Worm (Caenorhabditis elegans) whole organism, young adult: ENCODE results near the gene nprt-1.

Experiments
- B0336.3 ChIP-seq: fragments of 200-800 bp; sonication (Bioruptor generic); IDR thresholded peaks from 2 replicates; pipeline ENCODE4 v1.3.6; 2022; ENCODE audit warnings: missing genetic modification characterization, missing compliant biosample characterization
- C06A6.2 ChIP-seq: fragments of 200-800 bp; sonication (Bioruptor generic); conservative IDR thresholded peaks from 2 replicates; pipeline ENCODE4 v1.3.6; 2022; ENCODE audit warnings: missing genetic modification characterization, missing compliant biosample characterization
- C17E4.6 ChIP-seq: fragments of 200-800 bp; sonication (Bioruptor generic); IDR thresholded peaks from 2 replicates; pipeline ENCODE4 v1.3.6; 2022; ENCODE audit warnings: missing genetic modification reagents, missing genetic modification characterization, missing compliant biosample characterization
- F10E7.11 ChIP-seq: sonication (generic microtip); optimal IDR thresholded peaks from 2 replicates; lab custom pipeline; 2017; ENCODE audit warnings: mild to moderate bottlenecking, missing genetic modification characterization, moderate library complexity, missing compliant biosample characterization
- F37B4.10 ChIP-seq: fragments of 200-800 bp; sonication (Bioruptor generic); IDR thresholded peaks from 2 replicates; pipeline ENCODE4 v1.3.6; 2022; ENCODE audit warnings: missing genetic modification characterization, missing compliant biosample characterization
- F39B2.1 ChIP-seq: fragments of 200-800 bp; sonication (Bioruptor generic); IDR thresholded peaks from 2 replicates; pipeline ENCODE4 v1.3.6; 2022; ENCODE audit warnings: missing genetic modification reagents, missing genetic modification characterization, missing compliant biosample characterization
- F57A8.1 ChIP-seq: fragments of 200-800 bp; sonication (Bioruptor generic); optimal IDR thresholded peaks from 2 replicates; lab custom pipeline; 2018; ENCODE audit warnings: mild to moderate bottlenecking, missing genetic modification characterization, moderate library complexity, missing compliant biosample characterization
- F57C9.4 ChIP-seq: sonication (generic microtip); optimal IDR thresholded peaks from 2 replicates; lab custom pipeline; 2017; ENCODE audit warnings: mild to moderate bottlenecking, missing genetic modification characterization, missing compliant biosample characterization
- K11D2.4 ChIP-seq: fragments of 200-800 bp; sonication (Bioruptor generic); IDR thresholded peaks from 2 replicates; pipeline ENCODE4 v1.3.6; 2022; ENCODE audit warnings: missing genetic modification reagents, missing genetic modification characterization, missing compliant biosample characterization
- K12H6.12 ChIP-seq: fragments of 200-800 bp; sonication (Bioruptor generic); optimal IDR thresholded peaks from 2 replicates; lab custom pipeline; 2018; ENCODE audit warnings: mild to moderate bottlenecking, missing genetic modification characterization, missing compliant biosample characterization
- T07F8.4 ChIP-seq: sonication (generic microtip); optimal IDR thresholded peaks from 2 replicates; lab custom pipeline; 2016; ENCODE audit warnings: mild to moderate bottlenecking, missing genetic modification characterization, moderate library complexity, missing compliant biosample characterization
- Y53G8AR.9 ChIP-seq: fragments of 200-800 bp; sonication (Bioruptor generic); conservative IDR thresholded peaks from 2 replicates; pipeline ENCODE4 v1.3.6; 2022; ENCODE audit warnings: missing genetic modification reagents, missing genetic modification characterization, missing compliant biosample characterization
- Y67H2A.10 ChIP-seq: fragments of 200-800 bp; sonication (Bioruptor generic); conservative IDR thresholded peaks from 2 replicates; pipeline ENCODE4 v1.3.6; 2022; ENCODE audit warnings: missing genetic modification reagents, missing genetic modification characterization, missing compliant biosample characterization
- akir-1 ChIP-seq: fragments of 200-800 bp; sonication (Bioruptor generic); optimal IDR thresholded peaks from 2 replicates; lab custom pipeline; 2018; ENCODE audit warnings: mild to moderate bottlenecking, missing genetic modification characterization, moderate library complexity, missing compliant biosample characterization
- attf-6 ChIP-seq: fragments of 200-800 bp; sonication (Bioruptor generic); IDR thresholded peaks from 2 replicates; pipeline ENCODE4 v1.3.6; 2022; ENCODE audit warnings: missing genetic modification reagents, missing genetic modification characterization, missing compliant biosample characterization
- bed-1 ChIP-seq: fragments of 200-800 bp; sonication (Bioruptor generic); IDR thresholded peaks from 2 replicates; pipeline ENCODE4 v1.3.6; 2022; ENCODE audit warnings: missing genetic modification reagents, missing genetic modification characterization, missing compliant biosample characterization
- bed-2 ChIP-seq: fragments of 200-800 bp; sonication (Bioruptor generic); IDR thresholded peaks from 2 replicates; pipeline ENCODE4 v1.3.6; 2022; ENCODE audit warnings: missing genetic modification reagents, missing genetic modification characterization, missing compliant biosample characterization
- cebp-2 ChIP-seq: fragments of 200-800 bp; sonication (Bioruptor generic); IDR thresholded peaks from 2 replicates; pipeline ENCODE4 v1.3.6; 2022; ENCODE audit warnings: missing genetic modification characterization, missing compliant biosample characterization
- ceh-100 ChIP-seq: fragments of 200-800 bp; sonication (Bioruptor generic); IDR thresholded peaks from 2 replicates; pipeline ENCODE4 v1.3.6; 2022; ENCODE audit warnings: missing genetic modification reagents, missing genetic modification characterization, missing compliant biosample characterization
- ceh-40 ChIP-seq: fragments of 200-800 bp; sonication (Bioruptor generic); IDR thresholded peaks from 2 replicates; pipeline ENCODE4 v1.3.6; 2022; ENCODE audit warnings: missing genetic modification characterization, missing compliant biosample characterization
- ceh-79 ChIP-seq: sonication (generic microtip); optimal IDR thresholded peaks from 2 replicates; lab custom pipeline; 2017; ENCODE audit warnings: mild to moderate bottlenecking, missing genetic modification characterization, missing compliant biosample characterization
- chd-7 ChIP-seq: sonication (generic microtip); optimal IDR thresholded peaks from 2 replicates; lab custom pipeline; 2016; ENCODE audit warnings: mild to moderate bottlenecking, missing genetic modification characterization, moderate library complexity, missing compliant biosample characterization
- die-1 ChIP-seq: sonication (generic microtip); optimal IDR thresholded peaks from 2 replicates; lab custom pipeline; 2016; ENCODE audit warnings: missing genotype, mild to moderate bottlenecking, missing genetic modification characterization, missing compliant biosample characterization
- dpff-1 ChIP-seq: sonication (generic microtip); optimal IDR thresholded peaks from 2 replicates; lab custom pipeline; 2017; ENCODE audit warnings: mild to moderate bottlenecking, missing genetic modification characterization, missing compliant biosample characterization
- efl-1 ChIP-seq: fragments of 150-350 bp; optimal IDR thresholded peaks from 2 replicates; lab custom pipeline; 2014; ENCODE audit warnings: missing biosample characterization, missing genetic modification reagents, missing genetic modification characterization
- egl-18 ChIP-seq: fragments of 200-800 bp; sonication (Bioruptor generic); IDR thresholded peaks from 2 replicates; pipeline ENCODE4 v1.3.6; 2022; ENCODE audit warnings: missing genetic modification reagents, missing genetic modification characterization, missing compliant biosample characterization
- egrh-3 ChIP-seq: fragments of 200-800 bp; sonication (Bioruptor generic); IDR thresholded peaks from 2 replicates; pipeline ENCODE4 v1.3.6; 2022; ENCODE audit warnings: missing genetic modification reagents, missing genetic modification characterization, missing compliant biosample characterization
- him-1 ChIP-seq: sonication (generic microtip); optimal IDR thresholded peaks from 2 replicates; lab custom pipeline; 2016; ENCODE audit warnings: missing genotype, missing genetic modification reagents, missing genetic modification characterization, missing compliant biosample characterization
- hmg-1.2 ChIP-seq: fragments of 200-800 bp; sonication (Bioruptor generic); IDR thresholded peaks from 2 replicates; pipeline ENCODE4 v1.3.6; 2022; ENCODE audit warnings: missing genetic modification reagents, missing genetic modification characterization, missing compliant biosample characterization
- lin-26 ChIP-seq: fragments of 200-800 bp; sonication (Bioruptor generic); IDR thresholded peaks from 2 replicates; pipeline ENCODE4 v1.3.6; 2022; ENCODE audit warnings: missing genetic modification reagents, missing genetic modification characterization, missing compliant biosample characterization
- lin-54 ChIP-seq: fragments of 200-800 bp; sonication (Bioruptor generic); optimal IDR thresholded peaks from 2 replicates; lab custom pipeline; 2018; ENCODE audit warnings: mild to moderate bottlenecking, missing genetic modification characterization, missing compliant biosample characterization
- lir-1 ChIP-seq: fragments of 200-800 bp; sonication (Bioruptor generic); conservative IDR thresholded peaks from 2 replicates; pipeline ENCODE4 v1.3.6; 2022; ENCODE audit warnings: missing genetic modification reagents, missing genetic modification characterization, missing compliant biosample characterization
- lsl-1 ChIP-seq: fragments of 200-800 bp; sonication (Bioruptor generic); optimal IDR thresholded peaks from 2 replicates; lab custom pipeline; 2018; ENCODE audit warnings: mild to moderate bottlenecking, missing genetic modification characterization, moderate library complexity, missing compliant biosample characterization
- mxl-1 ChIP-seq: sonication (generic microtip); optimal IDR thresholded peaks from 2 replicates; lab custom pipeline; 2016; ENCODE audit warnings: missing genetic modification characterization, missing compliant biosample characterization
- nfya-2 ChIP-seq: fragments of 200-800 bp; sonication (Bioruptor generic); IDR thresholded peaks from 2 replicates; pipeline ENCODE4 v1.3.6; 2022; ENCODE audit warnings: missing genetic modification reagents, missing genetic modification characterization, missing compliant biosample characterization
- nhr-120 ChIP-seq: fragments of 200-800 bp; sonication (Bioruptor generic); IDR thresholded peaks from 2 replicates; pipeline ENCODE4 v1.3.6; 2022; ENCODE audit warnings: missing genetic modification characterization, missing compliant biosample characterization
- nhr-179 ChIP-seq: sonication (generic microtip); optimal IDR thresholded peaks from 2 replicates; lab custom pipeline; 2016; ENCODE audit warnings: mild to moderate bottlenecking, missing genetic modification characterization, missing compliant biosample characterization
- nhr-80 ChIP-seq: sonication (generic microtip); optimal IDR thresholded peaks from 2 replicates; lab custom pipeline; 2016; ENCODE audit warnings: missing genetic modification characterization, missing compliant biosample characterization
- rec-8 ChIP-seq, 2 experiments: sonication (generic microtip); optimal IDR thresholded peaks; 2 replicates each; lab custom pipeline; 2016; ENCODE audit warnings: mild to moderate bottlenecking in 2 of 2, missing genetic modification characterization in 2 of 2, missing genetic modification reagents in 2 of 2, missing genotype in 2 of 2, missing biosample characterization in 1 of 2, missing compliant biosample characterization in 1 of 2, moderate library complexity in 1 of 2
- sdz-38 ChIP-seq: sonication (generic microtip); optimal IDR thresholded peaks from 2 replicates; lab custom pipeline; 2016; ENCODE audit warnings: missing genotype, missing genetic modification characterization, missing compliant biosample characterization
- snpc-1.1 ChIP-seq: sonication (generic microtip); optimal IDR thresholded peaks from 2 replicates; lab custom pipeline; 2017; ENCODE audit warnings: missing genetic modification characterization, mild to moderate bottlenecking, missing compliant biosample characterization, antibody characterized with exemption, moderate library complexity, missing genotype, missing genetic modification reagents; ENCODE audit not compliant: insufficient read depth
- snpc-1.3 ChIP-seq: sonication (generic microtip); optimal IDR thresholded peaks from 2 replicates; lab custom pipeline; 2017; ENCODE audit warnings: missing genetic modification characterization, mild to moderate bottlenecking, missing compliant biosample characterization, antibody characterized with exemption, moderate library complexity, missing genotype, missing genetic modification reagents; ENCODE audit not compliant: insufficient read depth
- snpc-3.4 ChIP-seq: sonication (generic microtip); optimal IDR thresholded peaks from 2 replicates; lab custom pipeline; 2017; ENCODE audit warnings: missing genetic modification characterization, mild to moderate bottlenecking, missing compliant biosample characterization, antibody characterized with exemption, moderate library complexity, missing genotype, missing genetic modification reagents
- somi-1 ChIP-seq: fragments of 200-800 bp; sonication (Bioruptor generic); optimal IDR thresholded peaks from 2 replicates; lab custom pipeline; 2018; ENCODE audit warnings: mild to moderate bottlenecking, missing genetic modification characterization, missing compliant biosample characterization
- ztf-18 ChIP-seq: sonication (generic microtip); optimal IDR thresholded peaks from 2 replicates; lab custom pipeline; 2016; ENCODE audit warnings: missing genotype, mild to moderate bottlenecking, missing genetic modification characterization, missing compliant biosample characterization
- ztf-22 ChIP-seq: fragments of 200-800 bp; sonication (Bioruptor generic); optimal IDR thresholded peaks from 2 replicates; lab custom pipeline; 2018; ENCODE audit warnings: mild to moderate bottlenecking, missing genetic modification characterization, moderate library complexity, missing compliant biosample characterization
- ztf-25 ChIP-seq: fragments of 200-800 bp; sonication (Bioruptor generic); IDR thresholded peaks from 2 replicates; pipeline ENCODE4 v1.3.6; 2022; ENCODE audit warnings: missing genetic modification reagents, missing genetic modification characterization, missing compliant biosample characterization
- ztf-26 ChIP-seq: sonication (generic microtip); optimal IDR thresholded peaks from 2 replicates; lab custom pipeline; 2017; ENCODE audit warnings: missing genetic modification characterization, missing compliant biosample characterization
- ztf-28 ChIP-seq: fragments of 200-800 bp; sonication (Bioruptor generic); IDR thresholded peaks from 2 replicates; pipeline ENCODE4 v1.3.6; 2022; ENCODE audit warnings: missing genetic modification reagents, missing genetic modification characterization, missing compliant biosample characterization
- ztf-3 ChIP-seq: fragments of 200-800 bp; sonication (Bioruptor generic); optimal IDR thresholded peaks from 2 replicates; lab custom pipeline; 2018; ENCODE audit warnings: mild to moderate bottlenecking, missing genetic modification characterization, missing compliant biosample characterization

Gene nprt-1

DNA sequence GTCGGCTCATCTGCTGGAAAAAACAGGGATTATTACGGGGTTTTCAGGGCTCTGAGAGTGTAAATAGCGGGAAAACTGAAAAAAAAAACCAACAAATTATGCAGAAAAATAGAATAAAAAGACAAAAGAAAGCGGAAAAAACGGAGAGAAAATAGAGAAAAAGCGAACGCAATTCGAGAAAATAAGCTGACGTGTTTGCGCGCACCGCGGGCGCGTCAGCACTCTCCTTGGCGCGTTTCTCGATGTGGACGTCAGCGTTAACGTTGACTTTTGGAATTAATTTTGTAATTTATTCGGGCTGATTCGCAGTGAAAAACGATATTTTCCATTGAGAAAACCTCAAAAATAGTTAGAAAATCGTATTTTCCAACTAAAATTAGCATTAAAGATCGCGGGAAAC, 38.2 kb upstream of the nprt-1 start, which contains the start of gene manf-1 (continued):
- TF ChIP-seq bed-2 (GFP tag; lab: Robert Waterston, UW) (no peak), akir-1 (GFP tag; lab: Kevin White, UChicago) (no peak), nhr-179 (no peak), C17E4.6 (GFP tag; lab: Robert Waterston, UW) (0 out of 2 replicates have a peak, but pooled peaks have one; percentile 29), nhr-80 (tag; lab: Kevin White, UChicago) (peak; percentile 32), nhr-120 (GFP tag; lab: Robert Waterston, UW) (no peak), lin-54 (peak; percentile 60), efl-1 (no peak), lsl-1 (peak; percentile 51), egl-18 (GFP tag; lab: Robert Waterston, UW) (no peak), ztf-22 (no peak), egrh-3 (GFP tag; lab: Robert Waterston, UW) (no peak), F10E7.11 (tag; lab: Kevin White, UChicago) (no peak), nfya-2 (GFP tag; lab: Robert Waterston, UW) (no peak), F57C9.4 (tag; lab: Kevin White, UChicago) (no peak), ztf-25 (no peak), snpc-1.1 (tag; lab: Kevin White, UChicago) (no peak), ceh-79 (tag; lab: Kevin White, UChicago) (no peak), ztf-28 (no peak), bed-1 (no peak), C06A6.2 (GFP tag; lab: Robert Waterston, UW) (no peak), ceh-40 (GFP tag; lab: Robert Waterston, UW) (no peak), K12H6.12 (peak; percentile 26), sdz-38 (tag; lab: Kevin White, UChicago) (no peak), K11D2.4 (GFP tag; lab: Robert Waterston, UW) (peak; percentile 77), die-1 (tag; lab: Kevin White, UChicago) (no peak), him-1 (tag; lab: Kevin White, UChicago) (no peak), snpc-1.3 (tag; lab: Kevin White, UChicago) (no peak), rec-8 (tag; optimal IDR thresholded peaks at IDR 0.05; lab: Kevin White, UChicago) (no peak), chd-7 (tag; lab: Kevin White, UChicago) (no peak), dpff-1 (tag; lab: Kevin White, UChicago) (no peak), somi-1 (GFP tag; lab: Kevin White, UChicago) (no peak), ceh-100 (GFP tag; lab: Robert Waterston, UW) (peak; percentile 49; the same call in 1 of the 2 replicates), ztf-3 (GFP tag; lab: Kevin White, UChicago) (no peak), lin-26 (GFP tag; lab: Robert Waterston, UW) (no peak), attf-6 (no peak), B0336.3 (GFP tag; lab: Robert Waterston, UW) (0 out of 2 replicates have a peak, but pooled peaks have one; percentile 47), cebp-2 (GFP tag; lab: Robert Waterston, UW) (no peak), T07F8.4 (tag; lab: Kevin White, UChicago) (no peak), ztf-26 (tag; lab: Kevin White, UChicago) (no peak), ztf-18 (peak; percentile 94), lir-1 (no peak), F39B2.1 (GFP tag; lab: Robert Waterston, UW) (no peak), mxl-1 (tag; lab: Kevin White, UChicago) (no peak), F37B4.10 (GFP tag; lab: Robert Waterston, UW) (no peak), Y67H2A.10 (no peak), Y53G8AR.9 (GFP tag; lab: Robert Waterston, UW) (peak; percentile 70; the same call in 1 of the 2 replicates), hmg-1.2 (GFP tag; lab: Robert Waterston, UW) (peak; percentile 45; the same call in 1 of the 2 replicates), F57A8.1 (GFP tag; lab: Kevin White, UChicago) (no peak), snpc-3.4 (no peak)
